Fruit fly (Drosophila melanogaster) whole organism, embryonic: ENCODE measurements around the gene Hip14.

Source experiments
- Aef1 ChIP-seq: fragments of 200-800 bp; sonication (Bioruptor generic); IDR thresholded peaks from 3 replicates; pipeline ENCODE4 v1.3.6; 2022; ENCODE audit warnings: missing biosample characterization, missing genetic modification characterization
- Atf6 ChIP-seq: fragments of 200-800 bp; sonication (Bioruptor generic); IDR thresholded peaks from 2 replicates; pipeline ENCODE4 v1.3.6; 2022; ENCODE audit warnings: missing biosample characterization, missing genetic modification characterization
- CG11247 ChIP-seq: fragments of 200-800 bp; sonication (Bioruptor generic); IDR thresholded peaks from 2 replicates; pipeline ENCODE4 v1.3.6; 2022; ENCODE audit warnings: missing biosample characterization, missing genetic modification characterization
- CG12659 ChIP-seq: fragments of 200-800 bp; sonication (Bioruptor generic); optimal IDR thresholded peaks from 3 replicates; lab custom pipeline; 2017; ENCODE audit warnings: mild to moderate bottlenecking, missing biosample characterization, missing genetic modification reagents, missing genetic modification characterization
- CG12769 ChIP-seq: fragments of 200-800 bp; sonication (Bioruptor generic); optimal IDR thresholded peaks from 2 replicates; lab custom pipeline; 2019; ENCODE audit warnings: missing biosample characterization, mild to moderate bottlenecking, missing genetic modification characterization, moderate library complexity
- CG15011 ChIP-seq: fragments of 200-800 bp; sonication (Bioruptor generic); optimal IDR thresholded peaks from 3 replicates; lab custom pipeline; 2018; ENCODE audit warnings: missing biosample characterization, mild to moderate bottlenecking, missing genetic modification characterization
- CG18011 ChIP-seq: fragments of 200-800 bp; sonication (Bioruptor generic); optimal IDR thresholded peaks from 2 replicates; lab custom pipeline; 2017; ENCODE audit warnings: missing biosample characterization, missing genetic modification characterization, mild to moderate bottlenecking, moderate library complexity, missing genotype
- CG1832 ChIP-seq: fragments of 200-800 bp; sonication (Bioruptor generic); optimal IDR thresholded peaks from 2 replicates; lab custom pipeline; 2017; ENCODE audit warnings: missing biosample characterization, mild to moderate bottlenecking, missing genetic modification characterization, inconsistent platforms
- CG18599 ChIP-seq: fragments of 200-800 bp; sonication (Bioruptor generic); optimal IDR thresholded peaks from 3 replicates; lab custom pipeline; 2017; ENCODE audit warnings: missing biosample characterization, missing genetic modification characterization, mild to moderate bottlenecking, moderate library complexity, missing genetic modification reagents
- CG2120 ChIP-seq: fragments of 200-800 bp; sonication (Bioruptor generic); optimal IDR thresholded peaks from 3 replicates; lab custom pipeline; 2016; ENCODE audit warnings: missing biosample characterization, missing genetic modification characterization
- CG33557 ChIP-seq: fragments of 200-800 bp; sonication (Bioruptor generic); optimal IDR thresholded peaks from 2 replicates; lab custom pipeline; 2019; ENCODE audit warnings: missing biosample characterization, mild to moderate bottlenecking, missing genetic modification characterization, moderate library complexity
- CG43689 ChIP-seq: fragments of 200-800 bp; sonication (Bioruptor generic); IDR thresholded peaks from 2 replicates; pipeline ENCODE4 v1.3.6; 2022; ENCODE audit warnings: missing biosample characterization, missing genetic modification characterization
- CG5953 ChIP-seq: fragments of 200-800 bp; sonication (Bioruptor generic); IDR thresholded peaks from 2 replicates; pipeline ENCODE4 v1.3.6; 2022; ENCODE audit warnings: missing biosample characterization, missing genetic modification characterization
- CG9727 ChIP-seq: fragments of 200-800 bp; sonication (Bioruptor generic); optimal IDR thresholded peaks from 3 replicates; lab custom pipeline; 2017; ENCODE audit warnings: missing biosample characterization, mild to moderate bottlenecking, missing genetic modification characterization
- E2f2 ChIP-seq: fragments of 200-800 bp; sonication (Bioruptor generic); IDR thresholded peaks from 2 replicates; pipeline ENCODE4 v1.3.6; 2022; ENCODE audit warnings: missing biosample characterization, missing genetic modification characterization
- HmgZ ChIP-seq: fragments of 200-800 bp; sonication (Bioruptor generic); optimal IDR thresholded peaks from 2 replicates; lab custom pipeline; 2018; ENCODE audit warnings: missing biosample characterization, mild to moderate bottlenecking, missing genetic modification characterization
- MTF-1 ChIP-seq: fragments of 200-800 bp; sonication (Bioruptor generic); optimal IDR thresholded peaks from 2 replicates; lab custom pipeline; 2018; ENCODE audit warnings: missing biosample characterization, mild to moderate bottlenecking, missing genetic modification characterization, borderline replicate concordance
- Max ChIP-seq: fragments of 200-800 bp; sonication (Bioruptor generic); optimal IDR thresholded peaks from 2 replicates; lab custom pipeline; 2016; ENCODE audit warnings: missing biosample characterization, mild to moderate bottlenecking, missing genetic modification characterization
- Meics ChIP-seq: fragments of 200-800 bp; sonication (Bioruptor generic); optimal IDR thresholded peaks from 2 replicates; lab custom pipeline; 2017; ENCODE audit warnings: missing biosample characterization, mild to moderate bottlenecking, missing genetic modification characterization
- Oaz ChIP-seq: fragments of 200-800 bp; sonication (Bioruptor generic); IDR thresholded peaks from 2 replicates; pipeline ENCODE4 v1.3.6; 2022; ENCODE audit warnings: missing biosample characterization, missing genetic modification characterization
- Pdp1 ChIP-seq, 2 experiments: fragments of 200-800 bp; sonication (Bioruptor generic); optimal IDR thresholded peaks; 3 replicates each; lab custom pipeline; 2016; ENCODE audit warnings: missing biosample characterization in 2 of 2, missing genetic modification characterization in 2 of 2, mild to moderate bottlenecking in 1 of 2, moderate library complexity in 1 of 2
- Ptx1 ChIP-seq: fragments of 200-800 bp; sonication (Bioruptor generic); IDR thresholded peaks from 2 replicates; pipeline ENCODE4 v1.3.6; 2022; ENCODE audit warnings: missing biosample characterization, missing genetic modification characterization
- Sox100B ChIP-seq: fragments of 200-800 bp; sonication (Bioruptor generic); optimal IDR thresholded peaks from 3 replicates; lab custom pipeline; 2018; ENCODE audit warnings: missing biosample characterization, mild to moderate bottlenecking, missing genetic modification characterization
- Vsx1 ChIP-seq: fragments of 200-800 bp; sonication (Bioruptor generic); optimal IDR thresholded peaks from 2 replicates; lab custom pipeline; 2017; ENCODE audit warnings: missing biosample characterization, mild to moderate bottlenecking, missing genetic modification characterization, missing genetic modification reagents
- Xbp1 ChIP-seq: fragments of 200-800 bp; sonication (Bioruptor generic); optimal IDR thresholded peaks from 3 replicates; lab custom pipeline; 2016; ENCODE audit warnings: missing biosample characterization, mild to moderate bottlenecking, missing genetic modification characterization
- YL-1 ChIP-seq: fragments of 200-800 bp; sonication (Bioruptor generic); optimal IDR thresholded peaks from 3 replicates; lab custom pipeline; 2017; ENCODE audit warnings: missing biosample characterization, mild to moderate bottlenecking, missing genetic modification characterization
- ara ChIP-seq: fragments of 200-800 bp; sonication (Bioruptor generic); IDR thresholded peaks from 2 replicates; pipeline ENCODE4 v1.3.6; 2022; ENCODE audit warnings: missing biosample characterization, missing genetic modification characterization
- bab2 ChIP-seq: fragments of 200-800 bp; sonication (Bioruptor generic); optimal IDR thresholded peaks from 2 replicates; lab custom pipeline; 2016; ENCODE audit warnings: missing biosample characterization, missing genetic modification characterization
- bsh ChIP-seq, 2 experiments: fragments of 200-800 bp; sonication (Bioruptor generic); optimal IDR thresholded peaks; 2 replicates each; lab custom pipeline; 2017 to 2018; ENCODE audit warnings: mild to moderate bottlenecking in 2 of 2, missing biosample characterization in 2 of 2, missing genetic modification characterization in 2 of 2, moderate library complexity in 1 of 2
- cad ChIP-seq: fragments of >200 bp; optimal IDR thresholded peaks from 2 replicates; lab custom pipeline; 2017; ENCODE audit warnings: missing biosample characterization, missing genetic modification characterization
- caup ChIP-seq: fragments of 200-800 bp; sonication (Bioruptor generic); optimal IDR thresholded peaks from 3 replicates; lab custom pipeline; 2017; ENCODE audit warnings: missing biosample characterization, mild to moderate bottlenecking, missing genetic modification characterization, moderate library complexity; ENCODE audit not compliant: severe bottlenecking
- dysf ChIP-seq: fragments of 200-800 bp; sonication (Bioruptor generic); IDR thresholded peaks from 3 replicates; pipeline ENCODE4 v1.3.6; 2022; ENCODE audit warnings: missing biosample characterization, missing genetic modification characterization
- fd102C ChIP-seq: fragments of 200-800 bp; sonication (Bioruptor generic); optimal IDR thresholded peaks from 2 replicates; lab custom pipeline; 2018; ENCODE audit warnings: missing biosample characterization, mild to moderate bottlenecking, missing genetic modification characterization, moderate library complexity
- ftz-f1 ChIP-seq: fragments of 200-800 bp; sonication (Bioruptor generic); optimal IDR thresholded peaks from 2 replicates; lab custom pipeline; 2016; ENCODE audit warnings: missing biosample characterization, missing genetic modification characterization
- gro ChIP-seq: fragments of 200-800 bp; sonication (Bioruptor generic); optimal IDR thresholded peaks from 2 replicates; lab custom pipeline; 2016; ENCODE audit warnings: missing biosample characterization, missing genetic modification characterization
- h ChIP-seq: fragments of >200 bp; optimal IDR thresholded peaks from 2 replicates; lab custom pipeline; 2017
- lmd ChIP-seq: fragments of 200-800 bp; sonication (Bioruptor generic); IDR thresholded peaks from 2 replicates; pipeline ENCODE4 v1.3.6; 2022; ENCODE audit warnings: missing biosample characterization, missing genetic modification characterization
- maf-S ChIP-seq: fragments of 200-800 bp; sonication (Bioruptor generic); optimal IDR thresholded peaks from 2 replicates; lab custom pipeline; 2016; ENCODE audit warnings: missing biosample characterization, missing genetic modification characterization
- nau ChIP-seq: fragments of 200-800 bp; sonication (Bioruptor generic); optimal IDR thresholded peaks from 3 replicates; lab custom pipeline; 2017; ENCODE audit warnings: missing biosample characterization, mild to moderate bottlenecking, missing genetic modification characterization, missing genetic modification reagents
- pnt ChIP-seq: fragments of 200-800 bp; sonication (Bioruptor generic); optimal IDR thresholded peaks from 3 replicates; lab custom pipeline; 2016; ENCODE audit warnings: missing biosample characterization, missing genetic modification characterization
- prd ChIP-seq, 3 experiments: fragments of >200 bp in 2 of 3; fragments of 200-800 bp in 1 of 3; sonication (Bioruptor generic) in 1 of 3; optimal IDR thresholded peaks in 2 of 3; IDR thresholded peaks in 1 of 3; 2 replicates in 2 of 3; 3 replicates in 1 of 3; pipeline versions ENCODE4 v1.3.6 to Lab custom; 2017 to 2022; ENCODE audit warnings: missing biosample characterization in 1 of 3, missing genetic modification characterization in 1 of 3
- salm ChIP-seq: fragments of 200-800 bp; sonication (Bioruptor generic); optimal IDR thresholded peaks from 2 replicates; lab custom pipeline; 2018; ENCODE audit warnings: missing biosample characterization, mild to moderate bottlenecking, missing genetic modification characterization
- sim ChIP-seq: fragments of 200-800 bp; sonication (Bioruptor generic); IDR thresholded peaks from 2 replicates; pipeline ENCODE4 v1.3.6; 2022; ENCODE audit warnings: missing biosample characterization, missing genetic modification characterization
- so ChIP-seq: fragments of 200-800 bp; sonication (Bioruptor generic); IDR thresholded peaks from 3 replicates; pipeline ENCODE4 v1.3.6; 2022; ENCODE audit warnings: missing biosample characterization, missing genetic modification characterization
- sob ChIP-seq: fragments of 200-800 bp; sonication (Bioruptor generic); IDR thresholded peaks from 2 replicates; pipeline ENCODE4 v1.3.6; 2022; ENCODE audit warnings: missing biosample characterization, missing genetic modification characterization
- sr ChIP-seq: fragments of 200-800 bp; sonication (Bioruptor generic); IDR thresholded peaks from 3 replicates; pipeline ENCODE4 v1.3.6; 2022; ENCODE audit warnings: missing biosample characterization, missing genetic modification characterization
- tgo ChIP-seq: fragments of 200-800 bp; sonication (Bioruptor generic); IDR thresholded peaks from 3 replicates; pipeline ENCODE4 v1.3.6; 2022; ENCODE audit warnings: missing biosample characterization, missing genetic modification characterization
- ttk ChIP-seq: fragments of 200-800 bp; sonication (Bioruptor generic); IDR thresholded peaks from 2 replicates; pipeline ENCODE4 v2.1.2; 2022; ENCODE audit warnings: missing biosample characterization, missing genetic modification characterization
- unpg ChIP-seq: fragments of 200-800 bp; sonication (Bioruptor generic); optimal IDR thresholded peaks from 3 replicates; lab custom pipeline; 2018; ENCODE audit warnings: missing biosample characterization, mild to moderate bottlenecking, missing genetic modification characterization, moderate library complexity

Gene Hip14

DNA sequence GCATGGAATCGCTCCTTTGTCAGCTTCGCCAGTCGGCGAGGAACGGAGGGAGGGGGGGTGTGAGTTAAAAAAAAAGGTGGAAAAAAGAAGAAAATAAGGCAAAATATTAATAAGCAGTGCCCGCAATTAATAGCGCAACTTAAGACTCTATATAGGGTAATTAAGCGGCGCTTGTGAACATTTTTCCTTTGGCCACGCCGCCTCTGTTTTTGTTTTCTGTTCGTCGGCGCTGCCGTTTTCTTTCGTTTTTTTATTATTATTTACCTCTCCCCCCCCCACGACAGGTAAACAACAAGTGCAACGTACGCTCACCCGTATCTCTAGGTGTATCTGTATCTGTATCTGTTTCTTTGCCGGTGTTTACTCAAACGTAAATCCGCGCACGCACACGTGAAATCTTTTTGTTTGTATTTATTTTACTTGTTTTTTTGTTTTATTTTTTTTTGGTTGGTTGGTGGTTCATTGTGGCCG lies 39.2 kb downstream of the Hip14 start (continued):
- peak; percentile 65 for TF ChIP-seq bab2
- no peak for TF ChIP-seq CG11247 (GFP tag; lab: Robert Waterston, UW)
- peak; percentile 54 for TF ChIP-seq gro (GFP tag; lab: Kevin White, UChicago)
- TF ChIP-seq bsh (GFP tag; optimal IDR thresholded peaks at IDR 0.05; lab: Kevin White, UChicago): peak in 1 of 2 experiments; percentile 35
- peak; percentile 61 for TF ChIP-seq CG15011 (GFP tag; lab: Kevin White, UChicago)
- peak; percentile 58; the same call in 2 of the 3 replicates for TF ChIP-seq dysf
- TF ChIP-seq ftz-f1: no peak
- TF ChIP-seq CG9727 (GFP tag; lab: Kevin White, UChicago): peak; percentile 64
- TF ChIP-seq CG2120: peak; percentile 44
- peak; percentile 35; the same call in 1 of the 2 replicates for TF ChIP-seq lmd
- TF ChIP-seq caup: peak; percentile 35
- TF ChIP-seq sim (GFP tag; lab: Robert Waterston, UW): 0 out of 2 replicates have a peak, but pooled peaks have one; percentile 23
- TF ChIP-seq sr: 0 out of 3 replicates have a peak, but pooled peaks have one; percentile 31
- TF ChIP-seq maf-S (GFP tag; lab: Kevin White, UChicago): no peak
- TF ChIP-seq Ptx1 (GFP tag; lab: Robert Waterston, UW): peak; percentile 48
- TF ChIP-seq CG33557 (GFP tag; lab: Kevin White, UChicago): peak; percentile 53
- TF ChIP-seq CG1832 (GFP tag; lab: Kevin White, UChicago): no peak
- peak; percentile 6; the same call in 1 of the 2 replicates for TF ChIP-seq Oaz
- peak; percentile 13; the same call in 1 of the 3 replicates for TF ChIP-seq tgo (GFP tag; lab: Robert Waterston, UW)
- no peak for TF ChIP-seq cad (GFP tag; lab: Kevin White, UChicago)
- TF ChIP-seq CG12659 (GFP tag; lab: Kevin White, UChicago): peak; percentile 25
- peak; percentile 44; the same call in 1 of the 2 replicates for TF ChIP-seq ara
- 0 out of 2 replicates have a peak, but pooled peaks have one; percentile 11 for TF ChIP-seq E2f2 (GFP tag; lab: Robert Waterston, UW)
- peak; percentile 39 for TF ChIP-seq YL-1
- TF ChIP-seq Aef1: no peak
- TF ChIP-seq CG18011 (GFP tag; lab: Kevin White, UChicago): peak; percentile 9
- TF ChIP-seq Max (GFP tag; lab: Kevin White, UChicago): peak; percentile 3
- peak; percentile 71 for TF ChIP-seq MTF-1 (GFP tag; lab: Kevin White, UChicago)
- TF ChIP-seq CG12769 (tag; lab: Kevin White, UChicago): no peak
- peak; percentile 59 for TF ChIP-seq fd102C (GFP tag; lab: Kevin White, UChicago)
- no peak for TF ChIP-seq prd (optimal IDR thresholded peaks at IDR 0.05; lab: Kevin White, UChicago)
- peak; percentile 33; the same call in 1 of the 3 replicates for TF ChIP-seq prd (GFP tag; IDR thresholded peaks at IDR 0.05; lab: Robert Waterston, UW)
- peak; percentile 81 for TF ChIP-seq Vsx1 (GFP tag; lab: Kevin White, UChicago)
- no peak for TF ChIP-seq HmgZ (tag; lab: Kevin White, UChicago)
- TF ChIP-seq CG5953 (GFP tag; lab: Robert Waterston, UW): no peak
- TF ChIP-seq Sox100B (GFP tag; lab: Kevin White, UChicago): peak; percentile 64
- peak; percentile 62 for TF ChIP-seq nau (GFP tag; lab: Kevin White, UChicago)
- TF ChIP-seq sob (GFP tag; lab: Robert Waterston, UW): peak; percentile 61
- TF ChIP-seq Atf6 (GFP tag; lab: Robert Waterston, UW): no peak; the same call in 1 of the 2 replicates
- TF ChIP-seq pnt: peak; percentile 7
- no peak for TF ChIP-seq Xbp1
- peak; percentile 3 to 36 for TF ChIP-seq Pdp1 (GFP tag; optimal IDR thresholded peaks at IDR 0.05; lab: Kevin White, UChicago)
- no peak for TF ChIP-seq CG43689 (GFP tag; lab: Robert Waterston, UW)
- TF ChIP-seq CG18599 (GFP tag; lab: Kevin White, UChicago): peak; percentile 7
- TF ChIP-seq ttk (GFP tag; lab: Robert Waterston, UW): peak; percentile 48; the same call in 1 of the 2 replicates
- no peak for TF ChIP-seq salm (tag; lab: Kevin White, UChicago)
- TF ChIP-seq Meics: peak; percentile 47
- no peak for TF ChIP-seq h (lab: Kevin White, UChicago)
- TF ChIP-seq so (GFP tag; lab: Robert Waterston, UW): peak; percentile 70; the same call in 2 of the 3 replicates
- peak; percentile 34 for TF ChIP-seq unpg (GFP tag; lab: Kevin White, UChicago)
